Fruit fly (Drosophila melanogaster) whole organism, embryonic: ENCODE data around the gene htl.

Source experiments
- Bgb ChIP-seq: fragments of 200-800 bp; sonication (Bioruptor generic); IDR thresholded peaks from 2 replicates; pipeline ENCODE4 v1.3.6; 2022; ENCODE audit warnings: missing biosample characterization, missing genetic modification characterization; ENCODE audit not compliant: partially characterized antibody
- CG10543 ChIP-seq: fragments of 200-800 bp; sonication (Bioruptor generic); optimal IDR thresholded peaks from 3 replicates; lab custom pipeline; 2017; ENCODE audit warnings: missing biosample characterization, mild to moderate bottlenecking, missing genetic modification characterization, moderate library complexity
- CG11093 ChIP-seq: fragments of 200-800 bp; sonication (Bioruptor generic); IDR thresholded peaks from 3 replicates; pipeline ENCODE4 v1.3.6; 2022; ENCODE audit warnings: missing biosample characterization, missing genetic modification characterization
- CG12236 ChIP-seq: fragments of 200-800 bp; sonication (Bioruptor generic); optimal IDR thresholded peaks from 2 replicates; lab custom pipeline; 2016; ENCODE audit warnings: missing biosample characterization, missing genetic modification characterization
- CG14441 ChIP-seq: fragments of 200-800 bp; sonication (Bioruptor generic); IDR thresholded peaks from 2 replicates; pipeline ENCODE4 v1.3.6; 2022; ENCODE audit warnings: missing biosample characterization, missing genetic modification characterization
- CG15514 ChIP-seq: fragments of 200-800 bp; sonication (Bioruptor generic); optimal IDR thresholded peaks from 3 replicates; lab custom pipeline; 2017; ENCODE audit warnings: missing biosample characterization, missing genetic modification characterization, mild to moderate bottlenecking, moderate library complexity, missing genetic modification reagents
- CG17328 ChIP-seq: fragments of 200-800 bp; sonication (Bioruptor generic); IDR thresholded peaks from 2 replicates; pipeline ENCODE4 v1.3.6; 2022; ENCODE audit warnings: missing biosample characterization, missing genetic modification characterization
- CG17385 ChIP-seq: fragments of 200-800 bp; sonication (Bioruptor generic); optimal IDR thresholded peaks from 3 replicates; lab custom pipeline; 2018; ENCODE audit warnings: missing biosample characterization, mild to moderate bottlenecking, missing genetic modification characterization
- CG1792 ChIP-seq: fragments of 200-800 bp; sonication (Bioruptor generic); optimal IDR thresholded peaks from 2 replicates; lab custom pipeline; 2016; ENCODE audit warnings: missing biosample characterization, missing genetic modification characterization
- CG18764 ChIP-seq: fragments of 200-800 bp; sonication (Bioruptor generic); optimal IDR thresholded peaks from 3 replicates; lab custom pipeline; 2016; ENCODE audit warnings: missing biosample characterization, missing genetic modification characterization
- CG2712 ChIP-seq: fragments of 200-800 bp; optimal IDR thresholded peaks from 3 replicates; lab custom pipeline; 2019; ENCODE audit warnings: missing biosample characterization, mild to moderate bottlenecking, missing genetic modification characterization, moderate library complexity
- CG42726 ChIP-seq: fragments of 200-800 bp; sonication (Bioruptor generic); IDR thresholded peaks from 2 replicates; pipeline ENCODE4 v1.3.6; 2022; ENCODE audit warnings: missing biosample characterization, missing genetic modification characterization; ENCODE audit not compliant: partially characterized antibody
- CG4424 ChIP-seq: fragments of 200-800 bp; sonication (Bioruptor generic); optimal IDR thresholded peaks from 3 replicates; lab custom pipeline; 2016; ENCODE audit warnings: missing biosample characterization, missing genetic modification characterization
- CG5245 ChIP-seq: fragments of 200-800 bp; sonication (Bioruptor generic); optimal IDR thresholded peaks from 3 replicates; lab custom pipeline; 2016; ENCODE audit warnings: missing biosample characterization, missing genetic modification characterization
- CG6254 ChIP-seq: fragments of 200-800 bp; sonication (Bioruptor generic); optimal IDR thresholded peaks from 3 replicates; lab custom pipeline; 2017; ENCODE audit warnings: mild to moderate bottlenecking, missing biosample characterization, missing genetic modification reagents, missing genetic modification characterization
- CG6683 ChIP-seq: fragments of 200-800 bp; sonication (Bioruptor generic); optimal IDR thresholded peaks from 2 replicates; lab custom pipeline; 2017; ENCODE audit warnings: missing biosample characterization, mild to moderate bottlenecking, missing genetic modification characterization, missing genetic modification reagents
- CG7839 ChIP-seq: fragments of 200-800 bp; sonication (Bioruptor generic); optimal IDR thresholded peaks from 3 replicates; lab custom pipeline; 2018; ENCODE audit warnings: missing biosample characterization, mild to moderate bottlenecking, missing genetic modification characterization, moderate library complexity
- CG7987 ChIP-seq: fragments of 200-800 bp; sonication (Bioruptor generic); optimal IDR thresholded peaks from 2 replicates; lab custom pipeline; 2018; ENCODE audit warnings: missing biosample characterization, mild to moderate bottlenecking, missing genetic modification characterization, moderate library complexity
- CG8924 ChIP-seq: fragments of 200-800 bp; optimal IDR thresholded peaks from 3 replicates; lab custom pipeline; 2019; ENCODE audit warnings: missing biosample characterization, mild to moderate bottlenecking, missing genetic modification characterization, moderate library complexity
- CG8944 ChIP-seq: fragments of 200-800 bp; sonication (Bioruptor generic); optimal IDR thresholded peaks from 3 replicates; lab custom pipeline; 2016; ENCODE audit warnings: missing biosample characterization, missing genetic modification characterization
- Dfd ChIP-seq, 2 experiments: fragments of >200 bp; optimal IDR thresholded peaks; 2 replicates each; lab custom pipeline; 2017; ENCODE audit warnings: missing biosample characterization in 2 of 2, missing genetic modification characterization in 2 of 2
- Fer1 ChIP-seq: fragments of 200-800 bp; sonication (Bioruptor generic); optimal IDR thresholded peaks from 2 replicates; lab custom pipeline; 2017; ENCODE audit warnings: missing biosample characterization, mild to moderate bottlenecking, missing genetic modification characterization
- H15 ChIP-seq: fragments of 200-800 bp; sonication (Bioruptor generic); IDR thresholded peaks from 3 replicates; pipeline ENCODE4 v1.3.6; 2022; ENCODE audit warnings: missing biosample characterization, missing genetic modification characterization
- HLH4C ChIP-seq: fragments of 200-800 bp; sonication (Bioruptor generic); IDR thresholded peaks from 3 replicates; pipeline ENCODE4 v1.3.6; 2022; ENCODE audit warnings: missing biosample characterization, missing genetic modification characterization; ENCODE audit not compliant: partially characterized antibody
- Hr78 ChIP-seq, 2 experiments: fragments of 200-800 bp in 1 of 2; fragments of >200 bp in 1 of 2; sonication (Bioruptor generic) in 1 of 2; optimal IDR thresholded peaks; 2 replicates each; lab custom pipeline; 2017 to 2019; ENCODE audit warnings: missing biosample characterization in 2 of 2, missing genetic modification characterization in 2 of 2, mild to moderate bottlenecking in 1 of 2, moderate library complexity in 1 of 2
- Lpt ChIP-seq: fragments of >200 bp; optimal IDR thresholded peaks from 2 replicates; lab custom pipeline; 2018; ENCODE audit warnings: missing biosample characterization, missing genetic modification characterization
- NC2α ChIP-seq: fragments of 200-800 bp; sonication (Bioruptor generic); optimal IDR thresholded peaks from 2 replicates; lab custom pipeline; 2016; ENCODE audit warnings: missing biosample characterization, missing genetic modification characterization
- Pdp1 ChIP-seq, 2 experiments: fragments of 200-800 bp; sonication (Bioruptor generic); optimal IDR thresholded peaks; 3 replicates each; lab custom pipeline; 2016; ENCODE audit warnings: missing biosample characterization in 2 of 2, missing genetic modification characterization in 2 of 2, mild to moderate bottlenecking in 1 of 2, moderate library complexity in 1 of 2
- Ptx1 ChIP-seq: fragments of 200-800 bp; sonication (Bioruptor generic); IDR thresholded peaks from 2 replicates; pipeline ENCODE4 v1.3.6; 2022; ENCODE audit warnings: missing biosample characterization, missing genetic modification characterization
- ara ChIP-seq: fragments of 200-800 bp; sonication (Bioruptor generic); IDR thresholded peaks from 2 replicates; pipeline ENCODE4 v1.3.6; 2022; ENCODE audit warnings: missing biosample characterization, missing genetic modification characterization
- bsh ChIP-seq, 2 experiments: fragments of 200-800 bp; sonication (Bioruptor generic); optimal IDR thresholded peaks; 2 replicates each; lab custom pipeline; 2017 to 2018; ENCODE audit warnings: mild to moderate bottlenecking in 2 of 2, missing biosample characterization in 2 of 2, missing genetic modification characterization in 2 of 2, moderate library complexity in 1 of 2
- ci ChIP-seq: fragments of 200-800 bp; sonication (Bioruptor generic); IDR thresholded peaks from 3 replicates; pipeline ENCODE4 v1.3.6; 2022; ENCODE audit warnings: missing biosample characterization, missing genetic modification characterization
- cwo ChIP-seq: fragments of 200-800 bp; sonication (Bioruptor generic); optimal IDR thresholded peaks from 3 replicates; lab custom pipeline; 2017; ENCODE audit warnings: missing biosample characterization, missing genetic modification characterization, mild to moderate bottlenecking, moderate library complexity, missing genetic modification reagents
- disco-r ChIP-seq: fragments of 200-800 bp; sonication (Bioruptor generic); optimal IDR thresholded peaks from 2 replicates; lab custom pipeline; 2016; ENCODE audit warnings: missing biosample characterization, missing genetic modification characterization
- emc ChIP-seq: fragments of 200-800 bp; sonication (Bioruptor generic); optimal IDR thresholded peaks from 2 replicates; lab custom pipeline; 2016; ENCODE audit warnings: missing biosample characterization, missing genetic modification characterization
- esg ChIP-seq: fragments of 200-800 bp; sonication (Bioruptor generic); conservative IDR thresholded peaks from 2 replicates; pipeline ENCODE4 v1.3.6; 2022; ENCODE audit warnings: missing biosample characterization, missing genetic modification characterization
- eve ChIP-seq, 2 experiments: fragments of >200 bp; optimal IDR thresholded peaks; 2 replicates each; lab custom pipeline; 2017; ENCODE audit warnings: missing biosample characterization in 2 of 2, missing genetic modification characterization in 2 of 2
- fd3F ChIP-seq: fragments of 200-800 bp; sonication (Bioruptor generic); optimal IDR thresholded peaks from 2 replicates; lab custom pipeline; 2018; ENCODE audit warnings: missing biosample characterization, mild to moderate bottlenecking, missing genetic modification characterization, moderate library complexity
- jing ChIP-seq: fragments of 200-800 bp; sonication (Bioruptor generic); optimal IDR thresholded peaks from 2 replicates; lab custom pipeline; 2018; ENCODE audit warnings: missing biosample characterization, mild to moderate bottlenecking, missing genetic modification characterization
- nmo ChIP-seq: fragments of 200-800 bp; sonication (Bioruptor generic); optimal IDR thresholded peaks from 2 replicates; lab custom pipeline; 2018; ENCODE audit warnings: missing biosample characterization, mild to moderate bottlenecking, missing genetic modification characterization, moderate library complexity
- odd ChIP-seq: fragments of 200-800 bp; sonication (Bioruptor generic); optimal IDR thresholded peaks from 2 replicates; lab custom pipeline; 2017; ENCODE audit warnings: missing biosample characterization, mild to moderate bottlenecking, missing genetic modification characterization
- pho ChIP-seq: fragments of 200-800 bp; sonication (Bioruptor generic); optimal IDR thresholded peaks from 2 replicates; lab custom pipeline; 2016; ENCODE audit warnings: missing biosample characterization, missing genetic modification characterization
- phol ChIP-seq: fragments of 200-800 bp; sonication (Bioruptor generic); optimal IDR thresholded peaks from 3 replicates; lab custom pipeline; 2018; ENCODE audit warnings: missing biosample characterization, mild to moderate bottlenecking, missing genetic modification characterization, moderate library complexity
- sd ChIP-seq: fragments of 200-800 bp; sonication (Bioruptor generic); optimal IDR thresholded peaks from 3 replicates; lab custom pipeline; 2018; ENCODE audit warnings: missing biosample characterization, mild to moderate bottlenecking, missing genetic modification characterization, moderate library complexity
- sima ChIP-seq: fragments of 200-800 bp; sonication (Bioruptor generic); optimal IDR thresholded peaks from 2 replicates; lab custom pipeline; 2016; ENCODE audit warnings: missing biosample characterization, missing genetic modification characterization
- sob ChIP-seq: fragments of 200-800 bp; sonication (Bioruptor generic); IDR thresholded peaks from 2 replicates; pipeline ENCODE4 v1.3.6; 2022; ENCODE audit warnings: missing biosample characterization, missing genetic modification characterization
- sug ChIP-seq: fragments of 200-800 bp; optimal IDR thresholded peaks from 2 replicates; lab custom pipeline; 2019; ENCODE audit warnings: missing biosample characterization, mild to moderate bottlenecking, missing genetic modification characterization, moderate library complexity
- yki ChIP-seq: fragments of >200 bp; optimal IDR thresholded peaks from 3 replicates; lab custom pipeline; 2018
- zen ChIP-seq: fragments of 200-800 bp; sonication (Bioruptor generic); optimal IDR thresholded peaks from 3 replicates; lab custom pipeline; 2018; ENCODE audit warnings: missing biosample characterization, mild to moderate bottlenecking, missing genetic modification characterization, moderate library complexity

Gene htl

DNA sequence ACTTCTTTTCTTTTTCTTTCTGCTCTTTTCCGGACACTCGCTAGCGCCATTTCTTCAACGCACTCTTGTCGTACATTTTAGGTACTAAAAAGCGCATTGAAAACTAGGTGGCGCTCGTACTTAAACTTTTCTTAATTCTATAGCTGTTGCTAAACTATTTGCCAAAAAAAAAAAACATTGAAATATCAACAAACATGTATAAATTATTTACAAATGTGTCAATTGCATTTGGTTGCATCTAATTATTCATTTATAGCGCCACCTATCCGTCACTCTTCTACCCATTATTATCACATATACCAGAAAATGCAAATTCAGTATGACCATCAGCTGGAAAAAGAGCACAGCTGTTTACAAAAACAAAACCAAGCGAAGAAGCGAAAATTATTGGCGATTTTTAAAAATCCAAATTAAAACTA is 31.5 kb downstream of the htl start, which contains the start of gene CG7785 (continued):
- TF ChIP-seq CG6254 (GFP tag; lab: Kevin White, UChicago) = no peak
- TF ChIP-seq Ptx1 (GFP tag; lab: Robert Waterston, UW) = peak; percentile 66
- TF ChIP-seq sd (tag; lab: Kevin White, UChicago) = no peak
- peak; percentile 58 for TF ChIP-seq CG17385 (GFP tag; lab: Kevin White, UChicago)
- TF ChIP-seq CG8944 (GFP tag; lab: Kevin White, UChicago) = peak; percentile 21
- no peak for TF ChIP-seq Dfd (GFP tag; optimal IDR thresholded peaks at IDR 0.05; lab: Kevin White, UChicago)
- no peak for TF ChIP-seq HLH4C (GFP tag; lab: Robert Waterston, UW)
- TF ChIP-seq phol (tag; lab: Kevin White, UChicago) = peak; percentile 68
- peak; percentile 86 for TF ChIP-seq nmo (GFP tag; lab: Kevin White, UChicago)
- peak; percentile 22 for TF ChIP-seq CG7987 (GFP tag; lab: Kevin White, UChicago)
- no peak for TF ChIP-seq H15
- peak; percentile 70; the same call in 1 of the 3 replicates for TF ChIP-seq ci (GFP tag; lab: Robert Waterston, UW)
- peak; percentile 65 for TF ChIP-seq CG2712 (tag; lab: Kevin White, UChicago)
- 0 out of 2 replicates have a peak, but pooled peaks have one; percentile 43 for TF ChIP-seq CG14441 (GFP tag; lab: Robert Waterston, UW)
- no peak for TF ChIP-seq CG42726
- peak; percentile 15 for TF ChIP-seq CG10543 (GFP tag; lab: Kevin White, UChicago)
- no peak for TF ChIP-seq jing (GFP tag; lab: Kevin White, UChicago)
- no peak for TF ChIP-seq CG12236 (GFP tag; lab: Kevin White, UChicago)
- TF ChIP-seq CG11093 (GFP tag; lab: Robert Waterston, UW) = no peak
- no peak; the same call in 1 of the 2 replicates for TF ChIP-seq esg
- no peak for TF ChIP-seq CG8924 (tag; lab: Kevin White, UChicago)
- no peak for TF ChIP-seq CG1792 (GFP tag; lab: Kevin White, UChicago)
- no peak for TF ChIP-seq Lpt (GFP tag; lab: Kevin White, UChicago)
- TF ChIP-seq sima (GFP tag; lab: Kevin White, UChicago) = no peak
- no peak for TF ChIP-seq eve (GFP tag; optimal IDR thresholded peaks at IDR 0.05; lab: Kevin White, UChicago)
- TF ChIP-seq bsh (GFP tag; optimal IDR thresholded peaks at IDR 0.05; lab: Kevin White, UChicago) = peak in 1 of 2 experiments; percentile 40
- peak; percentile 50 for TF ChIP-seq CG18764 (GFP tag; lab: Kevin White, UChicago)
- no peak for TF ChIP-seq emc (GFP tag; lab: Kevin White, UChicago)
- no peak for TF ChIP-seq Bgb (GFP tag; lab: Robert Waterston, UW)
- peak; percentile 41 for TF ChIP-seq yki (lab: Kevin White, UChicago)

DNA sequence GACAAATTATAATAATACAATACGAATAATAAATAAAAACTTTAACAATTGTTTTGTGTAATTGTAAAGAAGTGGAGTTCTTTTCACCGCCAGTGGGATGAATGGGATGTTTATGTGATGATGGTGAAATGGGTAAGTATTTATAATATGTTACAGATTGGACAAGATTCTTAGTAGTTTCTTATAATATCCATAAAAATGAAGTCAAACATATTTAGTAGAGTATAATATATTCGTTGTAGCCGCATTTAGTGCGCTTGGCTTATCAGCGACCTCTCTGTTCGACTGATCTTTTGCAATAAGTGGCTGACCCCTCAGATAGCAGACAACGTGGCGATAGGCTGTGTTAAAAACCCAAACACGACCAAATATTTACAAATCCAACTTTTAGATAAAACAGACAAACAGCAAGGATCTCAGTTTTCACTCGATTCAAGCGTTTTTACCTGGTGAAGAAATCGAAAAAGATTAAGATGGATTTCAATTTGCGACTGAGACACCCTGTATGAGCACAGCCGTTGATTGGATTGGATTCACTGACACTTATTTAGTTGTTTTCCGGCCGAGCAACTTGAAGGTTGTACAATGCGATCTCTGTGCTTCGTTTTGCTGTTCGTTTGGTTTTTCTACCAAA is 33.8 kb downstream of the htl start, which contains the start of gene DNaseII:
TSS of gene DNaseII (plus strand) at position 548 of the 634 bp plus-strand sequence.
- TF ChIP-seq cwo (GFP tag; lab: Kevin White, UChicago) (peak; percentile 44), Pdp1 (GFP tag; optimal IDR thresholded peaks at IDR 0.05; lab: Kevin White, UChicago) (peak; percentile 12 to 24), CG15514 (peak; percentile 26), Fer1 (GFP tag; lab: Kevin White, UChicago) (peak; percentile 50), CG4424 (peak; percentile 19), CG7839 (peak; percentile 43), NC2α (GFP tag; lab: Kevin White, UChicago) (no peak), CG17328 (GFP tag; lab: Robert Waterston, UW) (0 out of 2 replicates have a peak, but pooled peaks have one; percentile 10), odd (GFP tag; lab: Kevin White, UChicago) (peak; percentile 5), CG6683 (GFP tag; lab: Kevin White, UChicago) (peak; percentile 11), fd3F (peak; percentile 28), sug (peak; percentile 36), pho (no peak), CG17385 (GFP tag; lab: Kevin White, UChicago) (peak; percentile 46), sob (peak; percentile 54; the same call in 1 of the 2 replicates), Hr78 (GFP tag; optimal IDR thresholded peaks at IDR 0.05; lab: Kevin White, UChicago) (peak in 1 of 2 experiments; percentile 71), disco-r (GFP tag; lab: Kevin White, UChicago) (no peak), zen (tag; lab: Kevin White, UChicago) (peak; percentile 36), CG5245 (GFP tag; lab: Kevin White, UChicago) (peak; percentile 5), ara (GFP tag; lab: Robert Waterston, UW) (no peak)
